Fruit fly (Drosophila melanogaster) whole organism, embryonic: Measurements from ENCODE around the gene Mical.
A peak's percentile ranks its signal among the peaks of the same experiment; 100 is the strongest.

Source experiments
- Adf1 ChIP-seq: fragments of 200-800 bp; sonication (Bioruptor generic); IDR thresholded peaks from 2 replicates; pipeline ENCODE4 v1.3.6; 2022; ENCODE audit warnings: missing biosample characterization, missing genetic modification characterization
- Asciz ChIP-seq: fragments of 200-800 bp; sonication (Bioruptor generic); optimal IDR thresholded peaks from 2 replicates; lab custom pipeline; 2017; ENCODE audit warnings: missing biosample characterization, mild to moderate bottlenecking, missing genetic modification characterization, missing genetic modification reagents
- Bgb ChIP-seq: fragments of 200-800 bp; sonication (Bioruptor generic); IDR thresholded peaks from 2 replicates; pipeline ENCODE4 v1.3.6; 2022; ENCODE audit warnings: missing biosample characterization, missing genetic modification characterization; ENCODE audit not compliant: partially characterized antibody
- BtbVII ChIP-seq: fragments of 200-800 bp; sonication (Bioruptor generic); optimal IDR thresholded peaks from 3 replicates; lab custom pipeline; 2017; ENCODE audit warnings: missing biosample characterization, mild to moderate bottlenecking, missing genetic modification characterization
- CG11093 ChIP-seq: fragments of 200-800 bp; sonication (Bioruptor generic); IDR thresholded peaks from 3 replicates; pipeline ENCODE4 v1.3.6; 2022; ENCODE audit warnings: missing biosample characterization, missing genetic modification characterization
- CG11504 ChIP-seq: fragments of 200-800 bp; sonication (Bioruptor generic); optimal IDR thresholded peaks from 3 replicates; lab custom pipeline; 2019; ENCODE audit warnings: missing biosample characterization, mild to moderate bottlenecking, missing genetic modification characterization, moderate library complexity
- CG12744 ChIP-seq: fragments of 200-800 bp; sonication (Bioruptor generic); optimal IDR thresholded peaks from 2 replicates; lab custom pipeline; 2016; ENCODE audit warnings: missing biosample characterization, missing genetic modification characterization
- CG2120 ChIP-seq: fragments of 200-800 bp; sonication (Bioruptor generic); optimal IDR thresholded peaks from 3 replicates; lab custom pipeline; 2016; ENCODE audit warnings: missing biosample characterization, missing genetic modification characterization
- CG2129 ChIP-seq: fragments of 200-800 bp; sonication (Bioruptor generic); IDR thresholded peaks from 2 replicates; pipeline ENCODE4 v1.3.6; 2022; ENCODE audit warnings: missing biosample characterization, missing genetic modification characterization; ENCODE audit not compliant: partially characterized antibody
- CG2889 ChIP-seq: fragments of 200-800 bp; sonication (Bioruptor generic); IDR thresholded peaks from 3 replicates; pipeline ENCODE4 v1.3.6; 2022; ENCODE audit warnings: missing biosample characterization, missing genetic modification characterization
- CG31365 ChIP-seq: fragments of 200-800 bp; sonication (Bioruptor generic); optimal IDR thresholded peaks from 2 replicates; lab custom pipeline; 2018; ENCODE audit warnings: missing biosample characterization, mild to moderate bottlenecking, missing genetic modification characterization
- CG42726 ChIP-seq: fragments of 200-800 bp; sonication (Bioruptor generic); IDR thresholded peaks from 2 replicates; pipeline ENCODE4 v1.3.6; 2022; ENCODE audit warnings: missing biosample characterization, missing genetic modification characterization; ENCODE audit not compliant: partially characterized antibody
- CG7357 ChIP-seq: fragments of 200-800 bp; sonication (Bioruptor generic); IDR thresholded peaks from 3 replicates; pipeline ENCODE4 v1.3.6; 2022; ENCODE audit warnings: missing biosample characterization, missing genetic modification characterization
- CG7745 ChIP-seq: fragments of 200-800 bp; sonication (Bioruptor generic); optimal IDR thresholded peaks from 2 replicates; lab custom pipeline; 2018; ENCODE audit warnings: missing biosample characterization, mild to moderate bottlenecking, missing genetic modification characterization, moderate library complexity
- CG8290 ChIP-seq, 3 experiments: fragments of 200-800 bp; sonication (Bioruptor generic); optimal IDR thresholded peaks; 2 replicates each; lab custom pipeline; 2016 to 2019; ENCODE audit warnings: missing biosample characterization in 3 of 3, missing genetic modification characterization in 3 of 3, mild to moderate bottlenecking in 2 of 3, moderate library complexity in 1 of 3
- CG9437 ChIP-seq: fragments of 200-800 bp; sonication (Bioruptor generic); optimal IDR thresholded peaks from 2 replicates; lab custom pipeline; 2018; ENCODE audit warnings: missing biosample characterization, mild to moderate bottlenecking, missing genetic modification characterization
- CG9876 ChIP-seq: fragments of 200-800 bp; sonication (Bioruptor generic); optimal IDR thresholded peaks from 2 replicates; lab custom pipeline; 2016; ENCODE audit warnings: missing biosample characterization, missing genetic modification characterization
- CTCF ChIP-seq: fragments of 200-800 bp; sonication (Bioruptor generic); optimal IDR thresholded peaks from 2 replicates; lab custom pipeline; 2017; ENCODE audit warnings: missing biosample characterization, mild to moderate bottlenecking, missing genetic modification characterization, moderate library complexity
- Drgx ChIP-seq: fragments of 200-800 bp; sonication (Bioruptor generic); IDR thresholded peaks from 2 replicates; pipeline ENCODE4 v1.3.6; 2022; ENCODE audit warnings: missing biosample characterization, missing genetic modification characterization
- Meics ChIP-seq: fragments of 200-800 bp; sonication (Bioruptor generic); optimal IDR thresholded peaks from 2 replicates; lab custom pipeline; 2017; ENCODE audit warnings: missing biosample characterization, mild to moderate bottlenecking, missing genetic modification characterization
- Myb ChIP-seq: fragments of 200-800 bp; sonication (Bioruptor generic); optimal IDR thresholded peaks from 2 replicates; lab custom pipeline; 2016; ENCODE audit warnings: missing biosample characterization, missing genetic modification characterization
- Nf-YB ChIP-seq: fragments of 200-800 bp; sonication (Bioruptor generic); optimal IDR thresholded peaks from 3 replicates; lab custom pipeline; 2019; ENCODE audit warnings: missing biosample characterization, mild to moderate bottlenecking, missing genetic modification characterization, moderate library complexity
- Pdp1 ChIP-seq, 2 experiments: fragments of 200-800 bp; sonication (Bioruptor generic); optimal IDR thresholded peaks; 3 replicates each; lab custom pipeline; 2016; ENCODE audit warnings: missing biosample characterization in 2 of 2, missing genetic modification characterization in 2 of 2, mild to moderate bottlenecking in 1 of 2, moderate library complexity in 1 of 2
- Rfx ChIP-seq: fragments of 200-800 bp; sonication (Bioruptor generic); IDR thresholded peaks from 2 replicates; pipeline ENCODE4 v1.3.6; 2022; ENCODE audit warnings: missing biosample characterization, missing genetic modification characterization
- Trl ChIP-seq, 3 experiments: fragments of >200 bp in 2 of 3; fragments of 200-800 bp in 1 of 3; sonication (Bioruptor generic) in 1 of 3; optimal IDR thresholded peaks; 2 replicates in 1 of 3; 3 replicates in 2 of 3; lab custom pipeline; 2016 to 2017; ENCODE audit warnings: missing biosample characterization in 1 of 3, missing genetic modification characterization in 1 of 3
- ac ChIP-seq: fragments of 200-800 bp; sonication (Bioruptor generic); optimal IDR thresholded peaks from 3 replicates; lab custom pipeline; 2017; ENCODE audit warnings: missing biosample characterization, mild to moderate bottlenecking, missing genetic modification characterization
- bsh ChIP-seq, 2 experiments: fragments of 200-800 bp; sonication (Bioruptor generic); optimal IDR thresholded peaks; 2 replicates each; lab custom pipeline; 2017 to 2018; ENCODE audit warnings: mild to moderate bottlenecking in 2 of 2, missing biosample characterization in 2 of 2, missing genetic modification characterization in 2 of 2, moderate library complexity in 1 of 2
- dimm ChIP-seq: fragments of 200-800 bp; sonication (Bioruptor generic); IDR thresholded peaks from 2 replicates; pipeline ENCODE4 v1.3.6; 2022; ENCODE audit warnings: missing biosample characterization, missing genetic modification characterization
- gfzf ChIP-seq: fragments of 200-800 bp; sonication (Bioruptor generic); optimal IDR thresholded peaks from 2 replicates; lab custom pipeline; 2016; ENCODE audit warnings: missing biosample characterization, mild to moderate bottlenecking, missing genetic modification characterization, moderate library complexity
- insv ChIP-seq, 2 experiments: fragments of 200-800 bp; sonication (Bioruptor generic); optimal IDR thresholded peaks; 3 replicates each; lab custom pipeline; 2016 to 2018; ENCODE audit warnings: missing biosample characterization in 2 of 2, missing genetic modification characterization in 2 of 2
- kay ChIP-seq: fragments of 200-800 bp; sonication (Bioruptor generic); optimal IDR thresholded peaks from 2 replicates; lab custom pipeline; 2016; ENCODE audit warnings: missing biosample characterization, missing genetic modification characterization
- lbe ChIP-seq: fragments of 200-800 bp; sonication (Bioruptor generic); optimal IDR thresholded peaks from 2 replicates; lab custom pipeline; 2016; ENCODE audit warnings: missing biosample characterization, mild to moderate bottlenecking, missing genetic modification characterization
- lmd ChIP-seq: fragments of 200-800 bp; sonication (Bioruptor generic); IDR thresholded peaks from 2 replicates; pipeline ENCODE4 v1.3.6; 2022; ENCODE audit warnings: missing biosample characterization, missing genetic modification characterization
- nom ChIP-seq: fragments of 200-800 bp; sonication (Bioruptor generic); optimal IDR thresholded peaks from 2 replicates; lab custom pipeline; 2017; ENCODE audit warnings: missing biosample characterization, missing genetic modification characterization, mild to moderate bottlenecking, moderate library complexity, missing genetic modification reagents
- salm ChIP-seq: fragments of 200-800 bp; sonication (Bioruptor generic); optimal IDR thresholded peaks from 2 replicates; lab custom pipeline; 2018; ENCODE audit warnings: missing biosample characterization, mild to moderate bottlenecking, missing genetic modification characterization
- wek ChIP-seq: fragments of 200-800 bp; sonication (Bioruptor generic); optimal IDR thresholded peaks from 3 replicates; lab custom pipeline; 2018; ENCODE audit warnings: missing biosample characterization, mild to moderate bottlenecking, missing genetic modification characterization, moderate library complexity

The Mical gene

dm6 chr3R:9961163-9962072, 81.3 kb downstream of the Mical start:
- TF ChIP-seq CG11504 (tag; lab: Kevin White, UChicago) (peak; percentile 39), Pdp1 (GFP tag; optimal IDR thresholded peaks at IDR 0.05; lab: Kevin White, UChicago) (peak in 1 of 2 experiments; percentile 69), bsh (GFP tag; optimal IDR thresholded peaks at IDR 0.05; lab: Kevin White, UChicago) (peak in 1 of 2 experiments; percentile 90), dimm (GFP tag; lab: Robert Waterston, UW) (no peak), ac (GFP tag; lab: Kevin White, UChicago) (no peak), CG2129 (no peak), lmd (GFP tag; lab: Robert Waterston, UW) (no peak), CG7357 (no peak), Asciz (no peak), Nf-YB (no peak), Meics (GFP tag; lab: Kevin White, UChicago) (no peak), lbe (GFP tag; lab: Kevin White, UChicago) (peak; percentile 16), Drgx (peak; percentile 91), CG2889 (no peak), CG9437 (GFP tag; lab: Kevin White, UChicago) (no peak), gfzf (GFP tag; lab: Kevin White, UChicago) (no peak)
- TF ChIP-seq, all 482 proteins: peak for 5

dm6 chr3R:9959911-9960310, 82.8 kb downstream of the Mical start:
- TF ChIP-seq Bgb (GFP tag; lab: Robert Waterston, UW) (no peak), nom (peak; percentile 5), CG2120 (no peak), Myb (GFP tag; lab: Kevin White, UChicago) (no peak), Trl (optimal IDR thresholded peaks at IDR 0.05; lab: Kevin White, UChicago) (peak; percentile 1 to 26), Trl (GFP tag; optimal IDR thresholded peaks at IDR 0.05; lab: Kevin White, UChicago) (no peak), CG11093 (GFP tag; lab: Robert Waterston, UW) (0 out of 3 replicates have a peak, but pooled peaks have one; percentile 12), CG9876 (GFP tag; lab: Kevin White, UChicago) (no peak), CG31365 (tag; lab: Kevin White, UChicago) (no peak), wek (GFP tag; lab: Kevin White, UChicago) (no peak), salm (no peak), CG12744 (no peak), kay (GFP tag; lab: Kevin White, UChicago) (no peak)

DNA sequence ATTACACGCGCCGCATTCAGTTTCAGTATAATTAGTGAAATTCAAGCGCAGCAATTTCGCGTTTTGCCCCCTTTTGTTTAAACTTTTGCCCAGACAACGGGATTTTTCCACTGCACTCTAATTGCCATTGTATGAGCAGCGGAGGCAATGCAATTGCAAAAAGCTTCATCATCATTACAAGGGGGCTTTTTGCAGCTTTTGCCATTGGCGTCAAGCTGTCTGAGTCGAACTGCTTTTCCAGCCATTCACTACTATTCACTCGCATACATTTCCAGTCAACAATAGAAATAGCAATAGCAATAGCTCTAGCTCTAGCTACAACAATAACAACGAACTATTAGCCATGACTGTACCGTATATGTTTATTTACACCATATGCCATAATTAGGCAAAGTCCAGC, 85.5 kb downstream of the Mical start:
- TF ChIP-seq insv (GFP tag; optimal IDR thresholded peaks at IDR 0.05; lab: Kevin White, UChicago) (no peak), Adf1 (GFP tag; lab: Robert Waterston, UW) (no peak), Rfx (GFP tag; lab: Robert Waterston, UW) (no peak), BtbVII (GFP tag; lab: Kevin White, UChicago) (no peak), CG8290 (GFP tag; optimal IDR thresholded peaks at IDR 0.05; lab: Kevin White, UChicago) (no peak), CG8290 (tag; optimal IDR thresholded peaks at IDR 0.05; lab: Kevin White, UChicago) (no peak)

- TF ChIP-seq CG42726 (GFP tag; lab: Robert Waterston, UW) (no peak), CG7745 (no peak), CTCF (GFP tag; lab: Kevin White, UChicago) (peak; percentile 81)
- TF ChIP-seq, all 482 proteins: peak for 1
Measured at dm6 chr3R:9956725-9957124, 86.0 kb downstream of the Mical start.
